Worm (Caenorhabditis elegans) whole organism, L4/young adult: ENCODE results near the gene rrp-1.

Source experiments
- dao-5 ChIP-seq: sonication (generic microtip); optimal IDR thresholded peaks from 2 replicates; lab custom pipeline; 2016; ENCODE audit warnings: missing genotype, missing genetic modification characterization, moderate library complexity, missing compliant biosample characterization
- him-1 ChIP-seq: sonication (generic microtip); optimal IDR thresholded peaks from 2 replicates; lab custom pipeline; 2016; ENCODE audit warnings: missing genotype, missing genetic modification reagents, missing genetic modification characterization, missing compliant biosample characterization

ce11 chrIV:9932055-9932454, 50.0 kb downstream of the rrp-1 start, which contains the start of the genes trmt-10A and F25H8.2:
- TF ChIP-seq him-1 (tag; lab: Kevin White, UChicago) (no peak), dao-5 (no peak)
